Worm (Caenorhabditis elegans) whole organism, L2 larva: Measurements from ENCODE around the gene srj-52.

Source experiments
- C34F6.9 ChIP-seq: fragments of 150-350 bp; optimal IDR thresholded peaks from 2 replicates; lab custom pipeline; 2014; ENCODE audit warnings: missing biosample characterization, missing genetic modification characterization
- F13H6.1 ChIP-seq: sonication (generic microtip); optimal IDR thresholded peaks from 2 replicates; lab custom pipeline; 2016; ENCODE audit warnings: missing genetic modification characterization, missing compliant biosample characterization
- R02D3.7 ChIP-seq: fragments of 150-350 bp; optimal IDR thresholded peaks from 2 replicates; lab custom pipeline; 2014; ENCODE audit warnings: missing biosample characterization, missing genetic modification characterization
- Y55F3AM.14 ChIP-seq: fragments of 200-800 bp; sonication (Bioruptor generic); optimal IDR thresholded peaks from 2 replicates; lab custom pipeline; 2018; ENCODE audit warnings: mild to moderate bottlenecking, missing genetic modification characterization, missing compliant biosample characterization
- alr-1 ChIP-seq: fragments of 150-350 bp; optimal IDR thresholded peaks from 2 replicates; lab custom pipeline; 2014; ENCODE audit warnings: missing biosample characterization, missing genetic modification characterization
- ama-1 ChIP-seq: fragments of 150-350 bp; optimal IDR thresholded peaks from 2 replicates; lab custom pipeline; 2018; ENCODE audit warnings: inconsistent platforms
- blmp-1 ChIP-seq: sonication (generic microtip); optimal IDR thresholded peaks from 2 replicates; lab custom pipeline; 2017; ENCODE audit warnings: missing genetic modification characterization, mild to moderate bottlenecking, missing compliant biosample characterization, antibody characterized with exemption, moderate library complexity; ENCODE audit not compliant: insufficient read depth
- ceh-82 ChIP-seq: fragments of 150-350 bp; optimal IDR thresholded peaks from 2 replicates; lab custom pipeline; 2014; ENCODE audit warnings: missing biosample characterization, missing genetic modification characterization
- crh-2 ChIP-seq: sonication (generic microtip); optimal IDR thresholded peaks from 2 replicates; lab custom pipeline; 2017; ENCODE audit warnings: missing biosample characterization, missing genetic modification characterization
- dmd-4 ChIP-seq: sonication (generic microtip); optimal IDR thresholded peaks from 2 replicates; lab custom pipeline; 2017; ENCODE audit warnings: missing biosample characterization, missing genetic modification characterization
- egl-27 ChIP-seq: sonication (generic microtip); optimal IDR thresholded peaks from 3 replicates; lab custom pipeline; 2017; ENCODE audit warnings: missing biosample characterization, missing genetic modification reagents, missing genetic modification characterization
- elt-1 ChIP-seq: fragments of 150-350 bp; optimal IDR thresholded peaks from 2 replicates; lab custom pipeline; 2014; ENCODE audit warnings: missing biosample characterization, missing genetic modification characterization
- elt-3 ChIP-seq: sonication (generic microtip); optimal IDR thresholded peaks from 2 replicates; lab custom pipeline; 2017; ENCODE audit warnings: missing biosample characterization, missing genetic modification characterization
- fos-1 ChIP-seq: fragments of 150-350 bp; optimal IDR thresholded peaks from 2 replicates; lab custom pipeline; 2014; ENCODE audit warnings: missing biosample characterization, missing genetic modification characterization
- gmeb-1 ChIP-seq: fragments of 150-350 bp; optimal IDR thresholded peaks from 2 replicates; lab custom pipeline; 2014; ENCODE audit warnings: missing biosample characterization, missing genetic modification characterization
- lin-11 ChIP-seq: fragments of 150-350 bp; sonication (generic microtip); optimal IDR thresholded peaks from 2 replicates; lab custom pipeline; 2014; ENCODE audit warnings: missing biosample characterization, missing genetic modification characterization, inconsistent platforms, mixed read lengths
- lin-13 ChIP-seq: fragments of 150-350 bp; optimal IDR thresholded peaks from 2 replicates; lab custom pipeline; 2014; ENCODE audit warnings: missing biosample characterization, missing genetic modification reagents, missing genetic modification characterization
- lsy-2 ChIP-seq, 2 experiments: fragments of 150-350 bp in 1 of 2; sonication (generic microtip) in 1 of 2; optimal IDR thresholded peaks; 2 replicates each; lab custom pipeline; 2014 to 2017; ENCODE audit warnings: missing biosample characterization in 2 of 2, missing genetic modification characterization in 2 of 2
- mab-5 ChIP-seq: fragments of 150-350 bp; optimal IDR thresholded peaks from 2 replicates; lab custom pipeline; 2014; ENCODE audit warnings: missing biosample characterization, missing genetic modification characterization
- mbf-1 ChIP-seq: sonication (generic microtip); optimal IDR thresholded peaks from 2 replicates; lab custom pipeline; 2017; ENCODE audit warnings: missing biosample characterization, missing genetic modification characterization
- mdl-1 ChIP-seq, 2 experiments: fragments of 150-350 bp in 1 of 2; sonication (generic microtip) in 1 of 2; optimal IDR thresholded peaks; 2 replicates each; lab custom pipeline; 2017; ENCODE audit warnings: missing biosample characterization in 2 of 2, missing genetic modification characterization in 2 of 2
- nhr-11 ChIP-seq: fragments of 150-350 bp; optimal IDR thresholded peaks from 2 replicates; lab custom pipeline; 2014; ENCODE audit warnings: missing biosample characterization, missing genetic modification characterization
- nhr-129 ChIP-seq: fragments of 150-350 bp; optimal IDR thresholded peaks from 2 replicates; lab custom pipeline; 2014; ENCODE audit warnings: missing biosample characterization, missing genetic modification characterization
- nhr-21 ChIP-seq: fragments of 150-350 bp; optimal IDR thresholded peaks from 2 replicates; lab custom pipeline; 2014; ENCODE audit warnings: missing biosample characterization, missing genetic modification characterization
- nhr-23 ChIP-seq: fragments of 150-350 bp; optimal IDR thresholded peaks from 2 replicates; lab custom pipeline; 2014; ENCODE audit warnings: missing biosample characterization, missing genetic modification reagents, missing genetic modification characterization
- nhr-237 ChIP-seq: fragments of 150-350 bp; optimal IDR thresholded peaks from 2 replicates; lab custom pipeline; 2014; ENCODE audit warnings: missing biosample characterization, missing genetic modification characterization
- nhr-6 ChIP-seq: fragments of 150-350 bp; optimal IDR thresholded peaks from 2 replicates; lab custom pipeline; 2014; ENCODE audit warnings: missing biosample characterization, missing genetic modification characterization
- nhr-77 ChIP-seq: fragments of 150-350 bp; optimal IDR thresholded peaks from 2 replicates; lab custom pipeline; 2014; ENCODE audit warnings: missing biosample characterization, missing genetic modification characterization
- sem-4 ChIP-seq: fragments of 150-350 bp; optimal IDR thresholded peaks from 2 replicates; lab custom pipeline; 2014; ENCODE audit warnings: missing biosample characterization, missing genetic modification reagents, missing genetic modification characterization
- skn-1 ChIP-seq: sonication (generic microtip); optimal IDR thresholded peaks from 2 replicates; lab custom pipeline; 2017; ENCODE audit warnings: missing biosample characterization, missing genetic modification characterization
- sma-3 ChIP-seq: sonication (generic microtip); optimal IDR thresholded peaks from 2 replicates; lab custom pipeline; 2016; ENCODE audit warnings: missing genetic modification reagents, missing genetic modification characterization, missing compliant biosample characterization
- sma-9 ChIP-seq, 2 experiments: fragments of 150-350 bp in 1 of 2; sonication (generic microtip) in 1 of 2; optimal IDR thresholded peaks; 2 replicates each; lab custom pipeline; 2014 to 2016; ENCODE audit warnings: missing genetic modification characterization in 2 of 2, mild to moderate bottlenecking in 1 of 2, missing biosample characterization in 1 of 2, missing compliant biosample characterization in 1 of 2, missing genetic modification reagents in 1 of 2, moderate library complexity in 1 of 2
- snpc-4 ChIP-seq: fragments of 150-350 bp; optimal IDR thresholded peaks from 2 replicates; lab custom pipeline; 2014; ENCODE audit warnings: missing biosample characterization, missing genetic modification characterization
- unc-39 ChIP-seq: fragments of 150-350 bp; optimal IDR thresholded peaks from 2 replicates; lab custom pipeline; 2014; ENCODE audit warnings: missing biosample characterization, missing genetic modification characterization
- unc-62 ChIP-seq: fragments of 150-350 bp; optimal IDR thresholded peaks from 2 replicates; lab custom pipeline; 2014; ENCODE audit warnings: missing biosample characterization, missing genetic modification reagents, missing genetic modification characterization
- zag-1 ChIP-seq: fragments of 150-350 bp; optimal IDR thresholded peaks from 2 replicates; lab custom pipeline; 2014; ENCODE audit warnings: missing biosample characterization, missing genetic modification characterization
- ztf-1 ChIP-seq: fragments of 200-800 bp; sonication (Bioruptor generic); conservative IDR thresholded peaks from 2 replicates; pipeline ENCODE4 v1.3.6; 2022; ENCODE audit warnings: missing genetic modification characterization, missing compliant biosample characterization
- ztf-11 ChIP-seq: sonication (generic microtip); optimal IDR thresholded peaks from 2 replicates; lab custom pipeline; 2017; ENCODE audit warnings: missing biosample characterization, missing genetic modification characterization
- ztf-4 ChIP-seq: fragments of 150-350 bp; optimal IDR thresholded peaks from 2 replicates; lab custom pipeline; 2014; ENCODE audit warnings: missing biosample characterization, missing genetic modification characterization

srj-52 gene

ce11 chrV:695914-696313, at the start of gene srj-52:
Gene srj-52, minus strand, starts transcription at chrV:696014.
- TF ChIP-seq nhr-11 (tag; lab: Kevin White, UChicago) (no peak), R02D3.7 (no peak), nhr-237 (tag; lab: Kevin White, UChicago) (no peak), sem-4 (tag; lab: Kevin White, UChicago) (no peak), ztf-1 (GFP tag; lab: Robert Waterston, UW) (no peak), dmd-4 (tag; lab: Kevin White, UChicago) (no peak), lin-11 (no peak), alr-1 (tag; lab: Kevin White, UChicago) (no peak), sma-9 (GFP tag; optimal IDR thresholded peaks at IDR 0.05; lab: Kevin White, UChicago) (no peak), sma-9 (tag; optimal IDR thresholded peaks at IDR 0.05; lab: Kevin White, UChicago) (no peak), mbf-1 (tag; lab: Kevin White, UChicago) (no peak), nhr-23 (tag; lab: Kevin White, UChicago) (no peak)

- no peak for TF ChIP-seq nhr-237 (tag; lab: Kevin White, UChicago)
- no peak for TF ChIP-seq alr-1 (tag; lab: Kevin White, UChicago)
- no peak for TF ChIP-seq skn-1 (tag; lab: Kevin White, UChicago)
- TF ChIP-seq lsy-2 (tag; optimal IDR thresholded peaks at IDR 0.05; lab: Kevin White, UChicago) = no peak
- no peak for TF ChIP-seq lin-13 (GFP tag; lab: Kevin White, UChicago)
Observed at ce11 chrV:743348-743747, 47.5 kb upstream of the srj-52 start, which contains the start of gene str-134. Gene str-134, plus strand, starts transcription at chrV:743648.

- no peak for TF ChIP-seq ztf-11 (tag; lab: Kevin White, UChicago)
- no peak for TF ChIP-seq elt-3 (tag; lab: Kevin White, UChicago)
- TF ChIP-seq F13H6.1 (tag; lab: Kevin White, UChicago) = no peak
- no peak for TF ChIP-seq zag-1 (tag; lab: Kevin White, UChicago)
- no peak for TF ChIP-seq sma-9 (GFP tag; optimal IDR thresholded peaks at IDR 0.05; lab: Kevin White, UChicago)
- no peak for TF ChIP-seq sma-9 (tag; optimal IDR thresholded peaks at IDR 0.05; lab: Kevin White, UChicago)
- no peak for TF ChIP-seq egl-27
Observed at ce11 chrV:741820-742219, 46.0 kb upstream of the srj-52 start, which contains the start of gene C05E4.7. Gene C05E4.7, plus strand, starts transcription at chrV:742120.

- no peak for TF ChIP-seq sma-3 (GFP tag; lab: Kevin White, UChicago)
- TF ChIP-seq crh-2 (tag; lab: Kevin White, UChicago) = no peak
- no peak for TF ChIP-seq F13H6.1 (tag; lab: Kevin White, UChicago)
Observed at ce11 chrV:738770-739169, 43.0 kb upstream of the srj-52 start, which contains the start of gene srj-24. Gene srj-24, minus strand, starts transcription at chrV:738870.

- TF ChIP-seq nhr-6 = no peak
- TF ChIP-seq ztf-1 (GFP tag; lab: Robert Waterston, UW) = no peak
- no peak for TF ChIP-seq nhr-23 (tag; lab: Kevin White, UChicago)
- no peak for TF ChIP-seq unc-39 (tag; lab: Kevin White, UChicago)
- no peak for TF ChIP-seq nhr-21
- TF ChIP-seq, all 48 proteins: peak for 0
Observed at ce11 chrV:736171-736570, 40.4 kb upstream of the srj-52 start, which contains the start of gene srj-25. Gene srj-25, minus strand, starts transcription at chrV:736271.

ce11 chrV:731330-731729, 35.5 kb upstream of the srj-52 start:
- TF ChIP-seq nhr-129 = peak; percentile 96
- TF ChIP-seq C34F6.9 = peak; percentile 51
- TF ChIP-seq blmp-1 = peak; percentile 14
- TF ChIP-seq ama-1 (lab: Kevin White, UChicago) = peak; percentile 82
- TF ChIP-seq ztf-4 (tag; lab: Kevin White, UChicago) = peak; percentile 89
- TF ChIP-seq lsy-2 (tag; optimal IDR thresholded peaks at IDR 0.05; lab: Kevin White, UChicago) = peak in 1 of 2 experiments; percentile 80
- no peak for TF ChIP-seq alr-1 (tag; lab: Kevin White, UChicago)
- peak; percentile 33 for TF ChIP-seq lin-13 (GFP tag; lab: Kevin White, UChicago)
- peak; percentile 97 for TF ChIP-seq sma-3 (GFP tag; lab: Kevin White, UChicago)
- TF ChIP-seq fos-1 (tag; lab: Kevin White, UChicago) = peak; percentile 83
- TF ChIP-seq nhr-21 = peak; percentile 95
- TF ChIP-seq sem-4 (tag; lab: Kevin White, UChicago) = peak; percentile 48
- TF ChIP-seq crh-2 (tag; lab: Kevin White, UChicago) = peak; percentile 94
- no peak for TF ChIP-seq nhr-237 (tag; lab: Kevin White, UChicago)
- TF ChIP-seq unc-62 = peak; percentile 11
- no peak for TF ChIP-seq unc-39 (tag; lab: Kevin White, UChicago)
- TF ChIP-seq R02D3.7 = no peak
- no peak for TF ChIP-seq ceh-82 (tag; lab: Kevin White, UChicago)
- peak; percentile 94 for TF ChIP-seq Y55F3AM.14 (GFP tag; lab: Kevin White, UChicago)
- peak; percentile 97 to 98 for TF ChIP-seq mdl-1 (tag; optimal IDR thresholded peaks at IDR 0.05; lab: Kevin White, UChicago)
- peak; percentile 74 for TF ChIP-seq egl-27
- peak; percentile 49 for TF ChIP-seq nhr-6
- no peak for TF ChIP-seq dmd-4 (tag; lab: Kevin White, UChicago)
- TF ChIP-seq snpc-4 = peak; percentile 42
- TF ChIP-seq nhr-77 (tag; lab: Kevin White, UChicago) = peak; percentile 39
- no peak for TF ChIP-seq nhr-23 (tag; lab: Kevin White, UChicago)
- TF ChIP-seq sma-9 (GFP tag; optimal IDR thresholded peaks at IDR 0.05; lab: Kevin White, UChicago) = peak; percentile 99
- peak; percentile 46 for TF ChIP-seq sma-9 (tag; optimal IDR thresholded peaks at IDR 0.05; lab: Kevin White, UChicago)
- no peak for TF ChIP-seq elt-1 (tag; lab: Kevin White, UChicago)
- TF ChIP-seq gmeb-1 (tag; lab: Kevin White, UChicago) = peak; percentile 82
- peak; percentile 62 for TF ChIP-seq mab-5
